Fruit fly (Drosophila melanogaster) whole organism, adult: Measurements from ENCODE around the gene T48.

Experiments
- CG11617 ChIP-seq: fragments of 200-800 bp; sonication (Bioruptor generic); optimal IDR thresholded peaks from 2 replicates; lab custom pipeline; 2017; ENCODE audit warnings: mild to moderate bottlenecking, missing biosample characterization, missing genetic modification reagents, missing genetic modification characterization
- CG12768 ChIP-seq: fragments of 200-800 bp; sonication (Bioruptor generic); optimal IDR thresholded peaks from 2 replicates; lab custom pipeline; 2017; ENCODE audit warnings: missing biosample characterization, missing genetic modification characterization, mild to moderate bottlenecking, moderate library complexity, missing genetic modification reagents
- CG14711 ChIP-seq: fragments of 200-800 bp; sonication (Bioruptor generic); optimal IDR thresholded peaks from 2 replicates; lab custom pipeline; 2018; ENCODE audit warnings: missing biosample characterization, mild to moderate bottlenecking, missing genetic modification characterization, moderate library complexity
- CG5204 ChIP-seq: fragments of 200-800 bp; sonication (Bioruptor generic); optimal IDR thresholded peaks from 2 replicates; lab custom pipeline; 2016; ENCODE audit warnings: missing biosample characterization, missing genetic modification characterization
- CG7101 ChIP-seq: fragments of 200-800 bp; sonication (Bioruptor generic); optimal IDR thresholded peaks from 2 replicates; lab custom pipeline; 2018; ENCODE audit warnings: missing biosample characterization, mild to moderate bottlenecking, missing genetic modification characterization, moderate library complexity
- Clk ChIP-seq: fragments of 200-800 bp; sonication (Bioruptor generic); optimal IDR thresholded peaks from 2 replicates; lab custom pipeline; 2017; ENCODE audit warnings: missing biosample characterization, missing genetic modification characterization
- Crg-1 ChIP-seq: fragments of 200-800 bp; sonication (Bioruptor generic); optimal IDR thresholded peaks from 2 replicates; lab custom pipeline; 2016; ENCODE audit warnings: missing biosample characterization, missing genetic modification characterization
- bab1 ChIP-seq: fragments of 200-800 bp; sonication (Bioruptor generic); optimal IDR thresholded peaks from 3 replicates; lab custom pipeline; 2019; ENCODE audit warnings: missing biosample characterization, mild to moderate bottlenecking, missing genetic modification characterization, moderate library complexity
- cic ChIP-seq: fragments of 200-800 bp; sonication (Bioruptor generic); optimal IDR thresholded peaks from 2 replicates; lab custom pipeline; 2017; ENCODE audit warnings: missing biosample characterization, mild to moderate bottlenecking, missing genetic modification characterization, moderate library complexity
- cnc ChIP-seq, 2 experiments: fragments of >200 bp; optimal IDR thresholded peaks; 2 replicates each; lab custom pipeline; 2017
- kay ChIP-seq: fragments of 200-800 bp; sonication (Bioruptor generic); peaks from one replicate; lab custom pipeline; 2016; ENCODE audit warnings: missing biosample characterization, missing genetic modification characterization, borderline replicate concordance
- pad ChIP-seq: fragments of 200-800 bp; sonication (Bioruptor generic); optimal IDR thresholded peaks from 3 replicates; lab custom pipeline; 2017; ENCODE audit warnings: missing biosample characterization, missing genetic modification characterization, mild to moderate bottlenecking, moderate library complexity, missing genetic modification reagents
- tj ChIP-seq: fragments of 200-800 bp; sonication (Bioruptor generic); optimal IDR thresholded peaks from 3 replicates; lab custom pipeline; 2017; ENCODE audit warnings: missing biosample characterization, mild to moderate bottlenecking, missing genetic modification characterization, moderate library complexity
- toe ChIP-seq: fragments of 200-800 bp; sonication (Bioruptor generic); optimal IDR thresholded peaks from 2 replicates; lab custom pipeline; 2016; ENCODE audit warnings: missing biosample characterization, missing genetic modification characterization

- TF ChIP-seq bab1 (no peak), CG12768 (GFP tag; lab: Kevin White, UChicago) (no peak), cic (GFP tag; lab: Kevin White, UChicago) (no peak), CG5204 (no peak), kay (GFP tag; lab: Kevin White, UChicago) (no peak), CG11617 (GFP tag; lab: Kevin White, UChicago) (no peak), CG14711 (no peak), toe (GFP tag; lab: Kevin White, UChicago) (no peak), tj (GFP tag; lab: Kevin White, UChicago) (peak; percentile 91), pad (GFP tag; lab: Kevin White, UChicago) (no peak), CG7101 (no peak), Clk (GFP tag; lab: Kevin White, UChicago) (no peak), Crg-1 (GFP tag; lab: Kevin White, UChicago) (no peak), cnc (optimal IDR thresholded peaks at IDR 0.05; lab: Kevin White, UChicago) (no peak)
Observed at dm6 chr3R:26906034-26906433, 24.5 kb downstream of the T48 start.
